Fruit fly (Drosophila melanogaster) whole organism, prepupa: ENCODE results near the gene sick.
A peak's percentile ranks its signal among the peaks of the same experiment; 100 is the strongest.

Experiments
- Blimp-1 ChIP-seq: fragments of 200-800 bp; sonication (Bioruptor generic); optimal IDR thresholded peaks from 3 replicates; lab custom pipeline; 2017; ENCODE audit warnings: missing biosample characterization, missing genetic modification characterization, mild to moderate bottlenecking, moderate library complexity, missing genetic modification reagents
- CG10631 ChIP-seq: fragments of 200-800 bp; sonication (Bioruptor generic); optimal IDR thresholded peaks from 2 replicates; lab custom pipeline; 2016; ENCODE audit warnings: missing biosample characterization, missing genetic modification characterization
- CG10669 ChIP-seq: fragments of 200-800 bp; sonication (Bioruptor generic); optimal IDR thresholded peaks from 3 replicates; lab custom pipeline; 2018; ENCODE audit warnings: missing biosample characterization, mild to moderate bottlenecking, missing genetic modification characterization, moderate library complexity
- CG11294 ChIP-seq: fragments of 200-800 bp; sonication (Bioruptor generic); IDR thresholded peaks from 2 replicates; pipeline ENCODE4 v1.3.6; 2022; ENCODE audit warnings: missing biosample characterization, missing genetic modification characterization
- CG11762 ChIP-seq: fragments of 200-800 bp; sonication (Bioruptor generic); optimal IDR thresholded peaks from 3 replicates; lab custom pipeline; 2016; ENCODE audit warnings: missing biosample characterization, missing genetic modification characterization; ENCODE audit not compliant: insufficient read depth
- CG11902 ChIP-seq: fragments of 200-800 bp; sonication (Bioruptor generic); optimal IDR thresholded peaks from 3 replicates; lab custom pipeline; 2016; ENCODE audit warnings: missing biosample characterization, missing genetic modification characterization
- CG15336 ChIP-seq: fragments of 200-800 bp; sonication (Bioruptor generic); IDR thresholded peaks from 2 replicates; pipeline ENCODE4 v1.3.6; 2022; ENCODE audit warnings: missing biosample characterization, missing genetic modification characterization
- CG1621 ChIP-seq: fragments of 200-800 bp; sonication (Bioruptor generic); optimal IDR thresholded peaks from 3 replicates; lab custom pipeline; 2018; ENCODE audit warnings: missing biosample characterization, mild to moderate bottlenecking, missing genetic modification characterization
- CG16779 ChIP-seq: fragments of 200-800 bp; sonication (Bioruptor generic); optimal IDR thresholded peaks from 3 replicates; lab custom pipeline; 2017; ENCODE audit warnings: missing biosample characterization, mild to moderate bottlenecking, missing genetic modification characterization
- CG31627 ChIP-seq: fragments of 200-800 bp; sonication (Bioruptor generic); optimal IDR thresholded peaks from 3 replicates; lab custom pipeline; 2016; ENCODE audit warnings: missing biosample characterization, missing genetic modification characterization
- CG32006 ChIP-seq: fragments of 200-800 bp; sonication (Bioruptor generic); optimal IDR thresholded peaks from 3 replicates; lab custom pipeline; 2017; ENCODE audit warnings: missing biosample characterization, mild to moderate bottlenecking, missing genetic modification characterization
- CG3919 ChIP-seq: fragments of 200-800 bp; sonication (Bioruptor generic); optimal IDR thresholded peaks from 3 replicates; lab custom pipeline; 2016; ENCODE audit warnings: missing biosample characterization, missing genetic modification characterization
- CG4318 ChIP-seq: fragments of 200-800 bp; sonication (Bioruptor generic); optimal IDR thresholded peaks from 3 replicates; lab custom pipeline; 2017; ENCODE audit warnings: missing biosample characterization, mild to moderate bottlenecking, missing genetic modification characterization
- CG6276 ChIP-seq: fragments of 200-800 bp; sonication (Bioruptor generic); optimal IDR thresholded peaks from 2 replicates; lab custom pipeline; 2017; ENCODE audit warnings: missing biosample characterization, mild to moderate bottlenecking, missing genetic modification characterization
- CG6808 ChIP-seq: fragments of 200-800 bp; sonication (Bioruptor generic); optimal IDR thresholded peaks from 3 replicates; lab custom pipeline; 2017; ENCODE audit warnings: missing biosample characterization, missing genetic modification characterization, mild to moderate bottlenecking, moderate library complexity, missing genetic modification reagents
- CG7368 ChIP-seq: fragments of 200-800 bp; sonication (Bioruptor generic); optimal IDR thresholded peaks from 3 replicates; lab custom pipeline; 2016; ENCODE audit warnings: missing biosample characterization, missing genetic modification characterization
- CG8119 ChIP-seq: fragments of 200-800 bp; sonication (Bioruptor generic); IDR thresholded peaks from 3 replicates; pipeline ENCODE4 v1.3.6; 2022; ENCODE audit warnings: missing biosample characterization, missing genetic modification characterization
- CG8319 ChIP-seq: fragments of 200-800 bp; sonication (Bioruptor generic); optimal IDR thresholded peaks from 3 replicates; lab custom pipeline; 2016; ENCODE audit warnings: missing biosample characterization, missing genetic modification characterization
- CG8632 ChIP-seq: fragments of 200-800 bp; sonication (Bioruptor generic); optimal IDR thresholded peaks from 3 replicates; lab custom pipeline; 2016; ENCODE audit warnings: missing biosample characterization, missing genetic modification characterization
- Eip75B ChIP-seq: fragments of 200-800 bp; sonication (Bioruptor generic); optimal IDR thresholded peaks from 3 replicates; lab custom pipeline; 2016; ENCODE audit warnings: missing biosample characterization, missing genetic modification characterization
- Eip78C ChIP-seq: fragments of 200-800 bp; sonication (Bioruptor generic); peaks from one replicate; lab custom pipeline; 2016; ENCODE audit warnings: missing biosample characterization, missing genetic modification characterization
- Gug ChIP-seq: fragments of 200-800 bp; sonication (Bioruptor generic); IDR thresholded peaks from 2 replicates; pipeline ENCODE4 v1.3.6; 2022; ENCODE audit warnings: missing biosample characterization, missing genetic modification characterization
- Hr38 ChIP-seq: sonication (Bioruptor generic); optimal IDR thresholded peaks from 2 replicates; lab custom pipeline; 2016; ENCODE audit warnings: missing biosample characterization, missing genetic modification characterization
- Hr39 ChIP-seq: fragments of 200-800 bp; sonication (Bioruptor generic); optimal IDR thresholded peaks from 2 replicates; lab custom pipeline; 2016; ENCODE audit warnings: missing biosample characterization, missing genetic modification characterization
- Hr4 ChIP-seq: fragments of 200-800 bp; sonication (Bioruptor generic); optimal IDR thresholded peaks from 3 replicates; lab custom pipeline; 2016; ENCODE audit warnings: missing biosample characterization, missing genetic modification characterization
- Met ChIP-seq: fragments of 200-800 bp; sonication (Bioruptor generic); optimal IDR thresholded peaks from 3 replicates; lab custom pipeline; 2016; ENCODE audit warnings: missing biosample characterization, missing genetic modification characterization
- OdsH ChIP-seq: fragments of 200-800 bp; sonication (Bioruptor generic); optimal IDR thresholded peaks from 3 replicates; lab custom pipeline; 2016; ENCODE audit warnings: missing biosample characterization, missing genetic modification characterization
- Smox ChIP-seq: fragments of 200-800 bp; sonication (Bioruptor generic); optimal IDR thresholded peaks from 3 replicates; lab custom pipeline; 2016; ENCODE audit warnings: missing biosample characterization, missing genetic modification characterization
- Sox102F ChIP-seq: fragments of 200-800 bp; sonication (Bioruptor generic); optimal IDR thresholded peaks from 2 replicates; lab custom pipeline; 2016; ENCODE audit warnings: missing biosample characterization, mild to moderate bottlenecking, missing genetic modification characterization
- achi ChIP-seq: fragments of 200-800 bp; sonication (Bioruptor generic); optimal IDR thresholded peaks from 3 replicates; lab custom pipeline; 2016; ENCODE audit warnings: missing biosample characterization, missing genetic modification characterization
- cyc ChIP-seq: fragments of 200-800 bp; sonication (Bioruptor generic); optimal IDR thresholded peaks from 3 replicates; lab custom pipeline; 2016; ENCODE audit warnings: missing biosample characterization, missing genetic modification characterization
- dac ChIP-seq: fragments of 200-800 bp; sonication (Bioruptor generic); optimal IDR thresholded peaks from 2 replicates; lab custom pipeline; 2017; ENCODE audit warnings: missing biosample characterization, mild to moderate bottlenecking, missing genetic modification characterization
- dsx ChIP-seq: fragments of 200-800 bp; optimal IDR thresholded peaks from 3 replicates; lab custom pipeline; 2019; ENCODE audit warnings: missing biosample characterization, mild to moderate bottlenecking, missing genetic modification characterization, moderate library complexity; ENCODE audit not compliant: poor library complexity, severe bottlenecking
- eg ChIP-seq: fragments of 200-800 bp; sonication (Bioruptor generic); IDR thresholded peaks from 3 replicates; pipeline ENCODE4 v1.3.6; 2022; ENCODE audit warnings: missing biosample characterization, missing genetic modification characterization
- esn ChIP-seq: fragments of 200-800 bp; sonication (Bioruptor generic); optimal IDR thresholded peaks from 2 replicates; lab custom pipeline; 2016; ENCODE audit warnings: missing biosample characterization, mild to moderate bottlenecking, missing genetic modification characterization, moderate library complexity
- fd59A ChIP-seq: fragments of 200-800 bp; sonication (Bioruptor generic); optimal IDR thresholded peaks from 2 replicates; lab custom pipeline; 2017; ENCODE audit warnings: missing biosample characterization, mild to moderate bottlenecking, missing genetic modification characterization, missing genetic modification reagents
- fd85E ChIP-seq: fragments of 200-800 bp; sonication (Bioruptor generic); optimal IDR thresholded peaks from 3 replicates; lab custom pipeline; 2016; ENCODE audit warnings: missing biosample characterization, missing genetic modification characterization
- fkh ChIP-seq: fragments of 200-800 bp; sonication (Bioruptor generic); optimal IDR thresholded peaks from 3 replicates; lab custom pipeline; 2017; ENCODE audit warnings: missing biosample characterization, mild to moderate bottlenecking, missing genetic modification characterization, moderate library complexity
- lz ChIP-seq: fragments of 200-800 bp; sonication (Bioruptor generic); optimal IDR thresholded peaks from 3 replicates; lab custom pipeline; 2016; ENCODE audit warnings: missing biosample characterization, missing genetic modification characterization
- salr ChIP-seq, 2 experiments: fragments of 200-800 bp; sonication (Bioruptor generic); optimal IDR thresholded peaks; 3 replicates each; lab custom pipeline; 2016 to 2018; ENCODE audit warnings: missing biosample characterization in 2 of 2, missing genetic modification characterization in 2 of 2, mild to moderate bottlenecking in 1 of 2
- spab ChIP-seq: fragments of 200-800 bp; sonication (Bioruptor generic); optimal IDR thresholded peaks from 2 replicates; lab custom pipeline; 2017; ENCODE audit warnings: missing biosample characterization, mild to moderate bottlenecking, missing genetic modification characterization, missing genetic modification reagents
- ss ChIP-seq, 2 experiments: fragments of 200-800 bp; sonication (Bioruptor generic); optimal IDR thresholded peaks; 2 replicates in 1 of 2; 3 replicates in 1 of 2; lab custom pipeline; 2017 to 2018; ENCODE audit warnings: mild to moderate bottlenecking in 2 of 2, missing biosample characterization in 2 of 2, missing genetic modification characterization in 2 of 2, moderate library complexity in 1 of 2
- svp ChIP-seq: fragments of 200-800 bp; sonication (Bioruptor generic); peaks from one replicate; lab custom pipeline; 2016; ENCODE audit warnings: missing biosample characterization, missing genetic modification characterization

Gene sick

dm6 chr2L:19758511-19759128 lies 37.5 kb upstream of the sick start, which contains the start of the genes CG10628 and Dus3 (continued):
- TF ChIP-seq svp (GFP tag; lab: Kevin White, UChicago) (peak; percentile 91), CG11762 (GFP tag; lab: Kevin White, UChicago) (peak; percentile 76), Sox102F (GFP tag; lab: Kevin White, UChicago) (peak; percentile 76), CG16779 (tag; lab: Kevin White, UChicago) (peak; percentile 59), dac (GFP tag; lab: Kevin White, UChicago) (peak; percentile 87), spab (GFP tag; lab: Kevin White, UChicago) (peak; percentile 69), dsx (GFP tag; lab: Kevin White, UChicago) (no peak), CG3919 (GFP tag; lab: Kevin White, UChicago) (peak; percentile 87)
- TF ChIP-seq, all 60 proteins: peak for 53

dm6 chr2L:19763446-19763772 lies 32.8 kb upstream of the sick start:
- peak; percentile 27 for TF ChIP-seq Eip78C
- peak; percentile 91 for TF ChIP-seq svp (GFP tag; lab: Kevin White, UChicago)
- TF ChIP-seq CG6808 (GFP tag; lab: Kevin White, UChicago): no peak
- no peak for TF ChIP-seq CG32006 (GFP tag; lab: Kevin White, UChicago)
- no peak for TF ChIP-seq Met (GFP tag; lab: Kevin White, UChicago)
- no peak for TF ChIP-seq CG8119 (GFP tag; lab: Robert Waterston, UW)

dm6 chr2L:19763773-19764580 lies 32.2 kb upstream of the sick start, which contains the start of gene fbp:
Gene fbp, minus strand, starts transcription at chr2L:19764136.
- peak; percentile 47 for TF ChIP-seq Smox (GFP tag; lab: Kevin White, UChicago)
- TF ChIP-seq fd85E (GFP tag; lab: Kevin White, UChicago): peak; percentile 12
- peak; percentile 68 for TF ChIP-seq CG11902 (GFP tag; lab: Kevin White, UChicago)
- TF ChIP-seq CG32006 (GFP tag; lab: Kevin White, UChicago): peak; percentile 91
- TF ChIP-seq achi (GFP tag; lab: Kevin White, UChicago): peak; percentile 80
- peak; percentile 60 for TF ChIP-seq CG31627 (GFP tag; lab: Kevin White, UChicago)
- TF ChIP-seq svp (GFP tag; lab: Kevin White, UChicago): peak; percentile 85
- peak; percentile 75 for TF ChIP-seq CG6808 (GFP tag; lab: Kevin White, UChicago)
- TF ChIP-seq Hr38 (GFP tag; lab: Kevin White, UChicago): no peak
- TF ChIP-seq CG1621 (tag; lab: Kevin White, UChicago): no peak
- TF ChIP-seq CG10669 (GFP tag; lab: Kevin White, UChicago): peak; percentile 50
- TF ChIP-seq CG8319: peak; percentile 50
- TF ChIP-seq fd59A: peak; percentile 77
- TF ChIP-seq Blimp-1: peak; percentile 82
- peak; percentile 56 for TF ChIP-seq Met (GFP tag; lab: Kevin White, UChicago)
- TF ChIP-seq salr (GFP tag; optimal IDR thresholded peaks at IDR 0.05; lab: Kevin White, UChicago): peak in 1 of 2 experiments; percentile 93
- TF ChIP-seq fkh (GFP tag; lab: Kevin White, UChicago): peak; percentile 45
- TF ChIP-seq dsx (GFP tag; lab: Kevin White, UChicago): peak; percentile 73
- peak; percentile 57 for TF ChIP-seq cyc (GFP tag; lab: Kevin White, UChicago)
- peak; percentile 84 for TF ChIP-seq CG6276 (GFP tag; lab: Kevin White, UChicago)
- peak; percentile 42 for TF ChIP-seq CG16779 (tag; lab: Kevin White, UChicago)
- TF ChIP-seq esn (GFP tag; lab: Kevin White, UChicago): peak; percentile 76
- peak; percentile 68 to 80 for TF ChIP-seq ss (GFP tag; optimal IDR thresholded peaks at IDR 0.05; lab: Kevin White, UChicago)
- peak; percentile 66 for TF ChIP-seq OdsH (GFP tag; lab: Kevin White, UChicago)
- peak; percentile 56 for TF ChIP-seq Hr4 (GFP tag; lab: Kevin White, UChicago)
- peak; percentile 50 for TF ChIP-seq CG8119 (GFP tag; lab: Robert Waterston, UW)
- TF ChIP-seq Eip75B (GFP tag; lab: Kevin White, UChicago): peak; percentile 12
- peak; percentile 50 for TF ChIP-seq Hr39
- TF ChIP-seq eg (GFP tag; lab: Robert Waterston, UW): peak; percentile 62
- peak; percentile 84 for TF ChIP-seq CG10631
- peak; percentile 41 for TF ChIP-seq CG7368 (GFP tag; lab: Kevin White, UChicago)
- no peak for TF ChIP-seq CG11294 (GFP tag; lab: Robert Waterston, UW)
- TF ChIP-seq lz (GFP tag; lab: Kevin White, UChicago): peak; percentile 54
- TF ChIP-seq Gug (GFP tag; lab: Robert Waterston, UW): peak; percentile 46; the same call in 1 of the 2 replicates
- peak; percentile 39; the same call in 1 of the 2 replicates for TF ChIP-seq CG15336 (GFP tag; lab: Robert Waterston, UW)
- peak; percentile 80 for TF ChIP-seq CG8632
- peak; percentile 74 for TF ChIP-seq spab (GFP tag; lab: Kevin White, UChicago)
- peak; percentile 79 for TF ChIP-seq CG4318
